Fruit fly (Drosophila melanogaster) whole organism, prepupa: ENCODE measurements around the gene Arfip.

ENCODE experiments used
- Blimp-1 ChIP-seq: fragments of 200-800 bp; sonication (Bioruptor generic); optimal IDR thresholded peaks from 3 replicates; lab custom pipeline; 2017; ENCODE audit warnings: missing biosample characterization, missing genetic modification characterization, mild to moderate bottlenecking, moderate library complexity, missing genetic modification reagents
- CG10631 ChIP-seq: fragments of 200-800 bp; sonication (Bioruptor generic); optimal IDR thresholded peaks from 2 replicates; lab custom pipeline; 2016; ENCODE audit warnings: missing biosample characterization, missing genetic modification characterization
- CG10669 ChIP-seq: fragments of 200-800 bp; sonication (Bioruptor generic); optimal IDR thresholded peaks from 3 replicates; lab custom pipeline; 2018; ENCODE audit warnings: missing biosample characterization, mild to moderate bottlenecking, missing genetic modification characterization, moderate library complexity
- CG11762 ChIP-seq: fragments of 200-800 bp; sonication (Bioruptor generic); optimal IDR thresholded peaks from 3 replicates; lab custom pipeline; 2016; ENCODE audit warnings: missing biosample characterization, missing genetic modification characterization; ENCODE audit not compliant: insufficient read depth
- CG11902 ChIP-seq: fragments of 200-800 bp; sonication (Bioruptor generic); optimal IDR thresholded peaks from 3 replicates; lab custom pipeline; 2016; ENCODE audit warnings: missing biosample characterization, missing genetic modification characterization
- CG3032 ChIP-seq: fragments of 200-800 bp; optimal IDR thresholded peaks from 2 replicates; lab custom pipeline; 2019; ENCODE audit warnings: missing biosample characterization, mild to moderate bottlenecking, missing genetic modification characterization, moderate library complexity
- CG31627 ChIP-seq: fragments of 200-800 bp; sonication (Bioruptor generic); optimal IDR thresholded peaks from 3 replicates; lab custom pipeline; 2016; ENCODE audit warnings: missing biosample characterization, missing genetic modification characterization
- CG32006 ChIP-seq: fragments of 200-800 bp; sonication (Bioruptor generic); optimal IDR thresholded peaks from 3 replicates; lab custom pipeline; 2017; ENCODE audit warnings: missing biosample characterization, mild to moderate bottlenecking, missing genetic modification characterization
- CG34406 ChIP-seq: fragments of 200-800 bp; sonication (Bioruptor generic); optimal IDR thresholded peaks from 3 replicates; lab custom pipeline; 2016; ENCODE audit warnings: missing biosample characterization, missing genetic modification characterization
- CG3919 ChIP-seq: fragments of 200-800 bp; sonication (Bioruptor generic); optimal IDR thresholded peaks from 3 replicates; lab custom pipeline; 2016; ENCODE audit warnings: missing biosample characterization, missing genetic modification characterization
- CG4318 ChIP-seq: fragments of 200-800 bp; sonication (Bioruptor generic); optimal IDR thresholded peaks from 3 replicates; lab custom pipeline; 2017; ENCODE audit warnings: missing biosample characterization, mild to moderate bottlenecking, missing genetic modification characterization
- CG6808 ChIP-seq: fragments of 200-800 bp; sonication (Bioruptor generic); optimal IDR thresholded peaks from 3 replicates; lab custom pipeline; 2017; ENCODE audit warnings: missing biosample characterization, missing genetic modification characterization, mild to moderate bottlenecking, moderate library complexity, missing genetic modification reagents
- CG6854 ChIP-seq: fragments of 200-800 bp; sonication (Bioruptor generic); optimal IDR thresholded peaks from 2 replicates; lab custom pipeline; 2017; ENCODE audit warnings: missing biosample characterization, mild to moderate bottlenecking, missing genetic modification characterization
- CG7368 ChIP-seq: fragments of 200-800 bp; sonication (Bioruptor generic); optimal IDR thresholded peaks from 3 replicates; lab custom pipeline; 2016; ENCODE audit warnings: missing biosample characterization, missing genetic modification characterization
- CG8319 ChIP-seq: fragments of 200-800 bp; sonication (Bioruptor generic); optimal IDR thresholded peaks from 3 replicates; lab custom pipeline; 2016; ENCODE audit warnings: missing biosample characterization, missing genetic modification characterization
- CG8632 ChIP-seq: fragments of 200-800 bp; sonication (Bioruptor generic); optimal IDR thresholded peaks from 3 replicates; lab custom pipeline; 2016; ENCODE audit warnings: missing biosample characterization, missing genetic modification characterization
- CG9139 ChIP-seq: fragments of 200-800 bp; sonication (Bioruptor generic); optimal IDR thresholded peaks from 3 replicates; lab custom pipeline; 2017; ENCODE audit warnings: missing biosample characterization, mild to moderate bottlenecking, missing genetic modification characterization
- Eip75B ChIP-seq: fragments of 200-800 bp; sonication (Bioruptor generic); optimal IDR thresholded peaks from 3 replicates; lab custom pipeline; 2016; ENCODE audit warnings: missing biosample characterization, missing genetic modification characterization
- Eip78C ChIP-seq: fragments of 200-800 bp; sonication (Bioruptor generic); peaks from one replicate; lab custom pipeline; 2016; ENCODE audit warnings: missing biosample characterization, missing genetic modification characterization
- Ets96B ChIP-seq: fragments of 200-800 bp; optimal IDR thresholded peaks from 2 replicates; lab custom pipeline; 2019; ENCODE audit warnings: missing biosample characterization, mild to moderate bottlenecking, missing genetic modification characterization, moderate library complexity
- Gug ChIP-seq: fragments of 200-800 bp; sonication (Bioruptor generic); IDR thresholded peaks from 2 replicates; pipeline ENCODE4 v1.3.6; 2022; ENCODE audit warnings: missing biosample characterization, missing genetic modification characterization
- Hr38 ChIP-seq: sonication (Bioruptor generic); optimal IDR thresholded peaks from 2 replicates; lab custom pipeline; 2016; ENCODE audit warnings: missing biosample characterization, missing genetic modification characterization
- Hr39 ChIP-seq: fragments of 200-800 bp; sonication (Bioruptor generic); optimal IDR thresholded peaks from 2 replicates; lab custom pipeline; 2016; ENCODE audit warnings: missing biosample characterization, missing genetic modification characterization
- Met ChIP-seq: fragments of 200-800 bp; sonication (Bioruptor generic); optimal IDR thresholded peaks from 3 replicates; lab custom pipeline; 2016; ENCODE audit warnings: missing biosample characterization, missing genetic modification characterization
- Smox ChIP-seq: fragments of 200-800 bp; sonication (Bioruptor generic); optimal IDR thresholded peaks from 3 replicates; lab custom pipeline; 2016; ENCODE audit warnings: missing biosample characterization, missing genetic modification characterization
- Sox102F ChIP-seq: fragments of 200-800 bp; sonication (Bioruptor generic); optimal IDR thresholded peaks from 2 replicates; lab custom pipeline; 2016; ENCODE audit warnings: missing biosample characterization, mild to moderate bottlenecking, missing genetic modification characterization
- Sox14 ChIP-seq: fragments of 200-800 bp; sonication (Bioruptor generic); optimal IDR thresholded peaks from 3 replicates; lab custom pipeline; 2016; ENCODE audit warnings: missing biosample characterization, missing genetic modification characterization
- Sox15 ChIP-seq: fragments of 200-800 bp; sonication (Bioruptor generic); optimal IDR thresholded peaks from 3 replicates; lab custom pipeline; 2016; ENCODE audit warnings: missing biosample characterization, missing genetic modification characterization
- achi ChIP-seq: fragments of 200-800 bp; sonication (Bioruptor generic); optimal IDR thresholded peaks from 3 replicates; lab custom pipeline; 2016; ENCODE audit warnings: missing biosample characterization, missing genetic modification characterization
- acj6 ChIP-seq: fragments of 200-800 bp; sonication (Bioruptor generic); optimal IDR thresholded peaks from 3 replicates; lab custom pipeline; 2016; ENCODE audit warnings: missing biosample characterization, missing genetic modification characterization
- cyc ChIP-seq: fragments of 200-800 bp; sonication (Bioruptor generic); optimal IDR thresholded peaks from 3 replicates; lab custom pipeline; 2016; ENCODE audit warnings: missing biosample characterization, missing genetic modification characterization
- dsx ChIP-seq: fragments of 200-800 bp; optimal IDR thresholded peaks from 3 replicates; lab custom pipeline; 2019; ENCODE audit warnings: missing biosample characterization, mild to moderate bottlenecking, missing genetic modification characterization, moderate library complexity; ENCODE audit not compliant: poor library complexity, severe bottlenecking
- eg ChIP-seq: fragments of 200-800 bp; sonication (Bioruptor generic); IDR thresholded peaks from 3 replicates; pipeline ENCODE4 v1.3.6; 2022; ENCODE audit warnings: missing biosample characterization, missing genetic modification characterization
- esn ChIP-seq: fragments of 200-800 bp; sonication (Bioruptor generic); optimal IDR thresholded peaks from 2 replicates; lab custom pipeline; 2016; ENCODE audit warnings: missing biosample characterization, mild to moderate bottlenecking, missing genetic modification characterization, moderate library complexity
- fkh ChIP-seq: fragments of 200-800 bp; sonication (Bioruptor generic); optimal IDR thresholded peaks from 3 replicates; lab custom pipeline; 2017; ENCODE audit warnings: missing biosample characterization, mild to moderate bottlenecking, missing genetic modification characterization, moderate library complexity
- lz ChIP-seq: fragments of 200-800 bp; sonication (Bioruptor generic); optimal IDR thresholded peaks from 3 replicates; lab custom pipeline; 2016; ENCODE audit warnings: missing biosample characterization, missing genetic modification characterization
- net ChIP-seq: fragments of 200-800 bp; sonication (Bioruptor generic); optimal IDR thresholded peaks from 3 replicates; lab custom pipeline; 2016; ENCODE audit warnings: missing biosample characterization, missing genetic modification characterization
- salr ChIP-seq, 2 experiments: fragments of 200-800 bp; sonication (Bioruptor generic); optimal IDR thresholded peaks; 3 replicates each; lab custom pipeline; 2016 to 2018; ENCODE audit warnings: missing biosample characterization in 2 of 2, missing genetic modification characterization in 2 of 2, mild to moderate bottlenecking in 1 of 2
- spab ChIP-seq: fragments of 200-800 bp; sonication (Bioruptor generic); optimal IDR thresholded peaks from 2 replicates; lab custom pipeline; 2017; ENCODE audit warnings: missing biosample characterization, mild to moderate bottlenecking, missing genetic modification characterization, missing genetic modification reagents
- ss ChIP-seq, 2 experiments: fragments of 200-800 bp; sonication (Bioruptor generic); optimal IDR thresholded peaks; 2 replicates in 1 of 2; 3 replicates in 1 of 2; lab custom pipeline; 2017 to 2018; ENCODE audit warnings: mild to moderate bottlenecking in 2 of 2, missing biosample characterization in 2 of 2, missing genetic modification characterization in 2 of 2, moderate library complexity in 1 of 2
- topi ChIP-seq: fragments of 200-800 bp; sonication (Bioruptor generic); optimal IDR thresholded peaks from 3 replicates; lab custom pipeline; 2016; ENCODE audit warnings: missing biosample characterization, missing genetic modification characterization
- vri ChIP-seq: fragments of 200-800 bp; sonication (Bioruptor generic); optimal IDR thresholded peaks from 3 replicates; lab custom pipeline; 2016; ENCODE audit warnings: missing biosample characterization, mild to moderate bottlenecking, missing genetic modification characterization

The Arfip gene

dm6 chr3R:11209801-11210402, 24.9 kb downstream of the Arfip start, which contains the start of the genes SdhC and Tctp (continued):
- no peak for TF ChIP-seq CG7368
- peak; percentile 28; the same call in 1 of the 3 replicates for TF ChIP-seq eg
- no peak for TF ChIP-seq spab
- peak; percentile 47 for TF ChIP-seq Smox (GFP tag; lab: Kevin White, UChicago)
- TF ChIP-seq net (GFP tag; lab: Kevin White, UChicago): peak; percentile 5
- peak; percentile 68 for TF ChIP-seq esn (GFP tag; lab: Kevin White, UChicago)
- peak; percentile 10 for TF ChIP-seq cyc
- peak; percentile 66 for TF ChIP-seq CG6854 (GFP tag; lab: Kevin White, UChicago)
- no peak for TF ChIP-seq Blimp-1 (GFP tag; lab: Kevin White, UChicago)
- TF ChIP-seq lz (GFP tag; lab: Kevin White, UChicago): peak; percentile 47
- peak; percentile 59 for TF ChIP-seq CG3919
- TF ChIP-seq CG8319 (GFP tag; lab: Kevin White, UChicago): no peak
- TF ChIP-seq CG34406: peak; percentile 33
- TF ChIP-seq CG8632 (GFP tag; lab: Kevin White, UChicago): no peak
- peak; percentile 59 for TF ChIP-seq Eip75B (GFP tag; lab: Kevin White, UChicago)
- peak; percentile 10 for TF ChIP-seq dsx (GFP tag; lab: Kevin White, UChicago)
- peak in 1 of 2 experiments; percentile 10 for TF ChIP-seq salr (GFP tag; optimal IDR thresholded peaks at IDR 0.05; lab: Kevin White, UChicago)
- no peak for TF ChIP-seq CG11762 (GFP tag; lab: Kevin White, UChicago)
- peak; percentile 64 for TF ChIP-seq Met
- TF ChIP-seq Sox14: peak; percentile 52
- TF ChIP-seq Hr38 (GFP tag; lab: Kevin White, UChicago): no peak
- TF ChIP-seq CG11902: no peak

dm6 chr3R:11208766-11209331, 26.0 kb downstream of the Arfip start:
- peak; percentile 93 for TF ChIP-seq Eip78C (GFP tag; lab: Kevin White, UChicago)
- peak; percentile 71 for TF ChIP-seq vri (GFP tag; lab: Kevin White, UChicago)
- TF ChIP-seq CG9139 (GFP tag; lab: Kevin White, UChicago): peak; percentile 77
- TF ChIP-seq CG3032 (tag; lab: Kevin White, UChicago): no peak
- no peak for TF ChIP-seq CG10631 (GFP tag; lab: Kevin White, UChicago)
- TF ChIP-seq ss (GFP tag; optimal IDR thresholded peaks at IDR 0.05; lab: Kevin White, UChicago): peak in 1 of 2 experiments; percentile 58
- TF ChIP-seq topi (GFP tag; lab: Kevin White, UChicago): peak; percentile 23
- peak; percentile 23 for TF ChIP-seq fkh
- TF ChIP-seq, all 60 proteins: peak for 6

dm6 chr3R:11200885-11201421, 33.9 kb downstream of the Arfip start:
- TF ChIP-seq lz (GFP tag; lab: Kevin White, UChicago) (peak; percentile 68), spab (peak; percentile 30), Gug (GFP tag; lab: Robert Waterston, UW) (0 out of 2 replicates have a peak, but pooled peaks have one; percentile 34), achi (GFP tag; lab: Kevin White, UChicago) (peak; percentile 59), Blimp-1 (GFP tag; lab: Kevin White, UChicago) (no peak), Hr39 (peak; percentile 34), CG10669 (GFP tag; lab: Kevin White, UChicago) (peak; percentile 28), acj6 (GFP tag; lab: Kevin White, UChicago) (peak; percentile 74), CG32006 (GFP tag; lab: Kevin White, UChicago) (peak; percentile 71), CG3032 (tag; lab: Kevin White, UChicago) (peak; percentile 37), CG7368 (peak; percentile 53), CG34406 (peak; percentile 66), Sox102F (GFP tag; lab: Kevin White, UChicago) (peak; percentile 70), CG11762 (GFP tag; lab: Kevin White, UChicago) (peak; percentile 41), vri (GFP tag; lab: Kevin White, UChicago) (peak; percentile 98), CG8319 (GFP tag; lab: Kevin White, UChicago) (no peak), CG31627 (peak; percentile 56), Hr38 (GFP tag; lab: Kevin White, UChicago) (no peak), dsx (GFP tag; lab: Kevin White, UChicago) (peak; percentile 50), topi (GFP tag; lab: Kevin White, UChicago) (peak; percentile 68), Sox15 (GFP tag; lab: Kevin White, UChicago) (peak; percentile 50), CG4318 (GFP tag; lab: Kevin White, UChicago) (no peak), CG11902 (peak; percentile 42), CG8632 (GFP tag; lab: Kevin White, UChicago) (peak; percentile 59), CG6808 (GFP tag; lab: Kevin White, UChicago) (peak; percentile 14), eg (peak; percentile 61), Eip75B (GFP tag; lab: Kevin White, UChicago) (peak; percentile 48), CG3919 (peak; percentile 58), Ets96B (tag; lab: Kevin White, UChicago) (peak; percentile 55), CG10631 (GFP tag; lab: Kevin White, UChicago) (peak; percentile 62), net (GFP tag; lab: Kevin White, UChicago) (peak; percentile 68)
